Worm (Caenorhabditis elegans): Measurements from ENCODE around the gene T24D5.4.

ce11 chrX:12629257-12629656 is 32.3 kb downstream of the T24D5.4 start:
- TF ChIP-seq hlh-8 (tag; optimal IDR thresholded peaks at IDR 0.05) (no peak), ama-1 (optimal IDR thresholded peaks at IDR 0.05) (no peak), ceh-2 (tag; optimal IDR thresholded peaks at IDR 0.05) (no peak), lin-11 (tag; optimal IDR thresholded peaks at IDR 0.05) (no peak), ceh-18 (tag; optimal IDR thresholded peaks at IDR 0.05) (peak; percentile 27), madf-2 (tag; optimal IDR thresholded peaks at IDR 0.05) (no peak), fax-1 (tag; optimal IDR thresholded peaks at IDR 0.05) (no peak)
